Worm (Caenorhabditis elegans) whole organism, L3 larva: ENCODE measurements around the gene tsp-16.

ENCODE experiments used
- elt-2 ChIP-seq: sonication (generic microtip); optimal IDR thresholded peaks from 2 replicates; lab custom pipeline; 2016; ENCODE audit warnings: missing genetic modification reagents, mild to moderate bottlenecking, missing genetic modification characterization, missing compliant biosample characterization
- elt-3 ChIP-seq, 3 experiments: fragments of 150-350 bp in 1 of 3; sonication (generic microtip) in 2 of 3; optimal IDR thresholded peaks; 2 replicates in 2 of 3; 4 replicates in 1 of 3; lab custom pipeline; 2014 to 2017; ENCODE audit warnings: missing biosample characterization in 3 of 3, missing genetic modification characterization in 3 of 3
- fkh-10 ChIP-seq: sonication (generic microtip); optimal IDR thresholded peaks from 2 replicates; lab custom pipeline; 2017; ENCODE audit warnings: missing biosample characterization, missing genetic modification reagents, missing genetic modification characterization
- lin-15B ChIP-seq: fragments of 150-350 bp; optimal IDR thresholded peaks from 2 replicates; lab custom pipeline; 2014; ENCODE audit warnings: missing biosample characterization, missing genetic modification characterization
- mml-1 ChIP-seq: fragments of 150-350 bp; sonication (generic microtip); optimal IDR thresholded peaks from 3 replicates; lab custom pipeline; 2014; ENCODE audit warnings: missing biosample characterization, missing genetic modification characterization
- nhr-28 ChIP-seq: fragments of 150-350 bp; optimal IDR thresholded peaks from 2 replicates; lab custom pipeline; 2014; ENCODE audit warnings: missing biosample characterization, missing genetic modification characterization
- ztf-4 ChIP-seq: fragments of 150-350 bp; optimal IDR thresholded peaks from 2 replicates; lab custom pipeline; 2014; ENCODE audit warnings: missing biosample characterization, missing genetic modification characterization

DNA sequence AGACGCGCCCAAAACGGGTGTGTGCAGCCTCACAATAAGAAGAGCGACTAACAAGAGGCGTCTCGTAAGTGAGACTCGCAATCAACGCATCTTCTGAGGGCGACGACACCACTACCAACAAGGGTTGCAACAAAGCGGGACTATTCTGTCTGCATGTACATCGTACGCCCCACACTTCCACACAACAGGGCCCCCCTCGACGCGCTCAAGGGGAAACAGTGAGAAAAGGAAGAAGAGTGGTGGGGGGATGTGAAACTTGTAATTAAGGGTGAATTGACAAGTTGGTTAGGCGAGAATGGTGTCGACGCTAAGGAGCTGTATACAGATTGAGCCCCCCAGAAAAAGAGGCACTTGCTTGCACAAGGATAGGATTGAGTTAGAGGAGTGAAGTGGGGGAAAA, 43.1 kb downstream of the tsp-16 start:
- TF ChIP-seq elt-3 (tag; optimal IDR thresholded peaks at IDR 0.05; lab: Kevin White, UChicago) (no peak), mml-1 (tag; lab: Kevin White, UChicago) (no peak), nhr-28 (tag; lab: Kevin White, UChicago) (no peak), lin-15B (tag; lab: Kevin White, UChicago) (no peak), ztf-4 (no peak), elt-2 (tag; lab: Kevin White, UChicago) (no peak), fkh-10 (GFP tag; lab: Kevin White, UChicago) (no peak)
